Worm (Caenorhabditis elegans) whole organism, young adult: ENCODE results near the gene str-61.

Source experiments
- B0261.1 ChIP-seq: sonication (generic microtip); optimal IDR thresholded peaks from 2 replicates; lab custom pipeline; 2016; ENCODE audit warnings: mild to moderate bottlenecking, missing genetic modification characterization, moderate library complexity, missing compliant biosample characterization
- C06A6.2 ChIP-seq: fragments of 200-800 bp; sonication (Bioruptor generic); conservative IDR thresholded peaks from 2 replicates; pipeline ENCODE4 v1.3.6; 2022; ENCODE audit warnings: missing genetic modification characterization, missing compliant biosample characterization
- F10E7.11 ChIP-seq: sonication (generic microtip); optimal IDR thresholded peaks from 2 replicates; lab custom pipeline; 2017; ENCODE audit warnings: mild to moderate bottlenecking, missing genetic modification characterization, moderate library complexity, missing compliant biosample characterization
- F39B2.1 ChIP-seq: fragments of 200-800 bp; sonication (Bioruptor generic); IDR thresholded peaks from 2 replicates; pipeline ENCODE4 v1.3.6; 2022; ENCODE audit warnings: missing genetic modification reagents, missing genetic modification characterization, missing compliant biosample characterization
- F49E8.2 ChIP-seq: sonication (generic microtip); optimal IDR thresholded peaks from 3 replicates; lab custom pipeline; 2017; ENCODE audit warnings: missing genetic modification characterization, mild to moderate bottlenecking, missing compliant biosample characterization, antibody characterized with exemption, moderate library complexity; ENCODE audit not compliant: insufficient read depth
- K12H6.12 ChIP-seq: fragments of 200-800 bp; sonication (Bioruptor generic); optimal IDR thresholded peaks from 2 replicates; lab custom pipeline; 2018; ENCODE audit warnings: mild to moderate bottlenecking, missing genetic modification characterization, missing compliant biosample characterization
- Y53F4B.3 ChIP-seq: fragments of 200-800 bp; sonication (Bioruptor generic); IDR thresholded peaks from 2 replicates; pipeline ENCODE4 v1.3.6; 2022; ENCODE audit warnings: missing genetic modification reagents, missing genetic modification characterization, missing compliant biosample characterization
- Y56A3A.18 ChIP-seq: fragments of 200-800 bp; sonication (Bioruptor generic); IDR thresholded peaks from 2 replicates; pipeline ENCODE4 v1.3.6; 2022; ENCODE audit warnings: missing genetic modification reagents, missing genetic modification characterization, missing compliant biosample characterization
- Y95B8A.8 ChIP-seq: fragments of 200-800 bp; sonication (Bioruptor generic); IDR thresholded peaks from 2 replicates; pipeline ENCODE4 v1.3.6; 2022; ENCODE audit warnings: missing genetic modification reagents, missing genetic modification characterization, missing compliant biosample characterization
- ZK185.1 ChIP-seq: sonication (generic microtip); optimal IDR thresholded peaks from 2 replicates; lab custom pipeline; 2016; ENCODE audit warnings: mild to moderate bottlenecking, missing genetic modification characterization, missing compliant biosample characterization; ENCODE audit not compliant: poor library complexity, severe bottlenecking
- akir-1 ChIP-seq: fragments of 200-800 bp; sonication (Bioruptor generic); optimal IDR thresholded peaks from 2 replicates; lab custom pipeline; 2018; ENCODE audit warnings: mild to moderate bottlenecking, missing genetic modification characterization, moderate library complexity, missing compliant biosample characterization
- aptf-2 ChIP-seq: fragments of 200-800 bp; sonication (Bioruptor generic); conservative IDR thresholded peaks from 2 replicates; pipeline ENCODE4 v1.3.6; 2022; ENCODE audit warnings: missing genetic modification reagents, missing genetic modification characterization, missing compliant biosample characterization
- atf-7 ChIP-seq: sonication (generic microtip); optimal IDR thresholded peaks from 2 replicates; lab custom pipeline; 2017; ENCODE audit warnings: mild to moderate bottlenecking, missing genetic modification characterization, missing compliant biosample characterization
- bed-2 ChIP-seq: fragments of 200-800 bp; sonication (Bioruptor generic); IDR thresholded peaks from 2 replicates; pipeline ENCODE4 v1.3.6; 2022; ENCODE audit warnings: missing genetic modification reagents, missing genetic modification characterization, missing compliant biosample characterization
- ccch-3 ChIP-seq: fragments of 200-800 bp; sonication (Bioruptor generic); optimal IDR thresholded peaks from 2 replicates; lab custom pipeline; 2018; ENCODE audit warnings: mild to moderate bottlenecking, missing genetic modification characterization, missing compliant biosample characterization
- ceh-40 ChIP-seq: fragments of 200-800 bp; sonication (Bioruptor generic); IDR thresholded peaks from 2 replicates; pipeline ENCODE4 v1.3.6; 2022; ENCODE audit warnings: missing genetic modification characterization, missing compliant biosample characterization
- ceh-58 ChIP-seq: fragments of 200-800 bp; sonication (Bioruptor generic); IDR thresholded peaks from 2 replicates; pipeline ENCODE4 v1.3.6; 2022; ENCODE audit warnings: missing genetic modification characterization, missing compliant biosample characterization
- ceh-79 ChIP-seq: sonication (generic microtip); optimal IDR thresholded peaks from 2 replicates; lab custom pipeline; 2017; ENCODE audit warnings: mild to moderate bottlenecking, missing genetic modification characterization, missing compliant biosample characterization
- ceh-91 ChIP-seq: fragments of 200-800 bp; sonication (Bioruptor generic); IDR thresholded peaks from 2 replicates; pipeline ENCODE4 v1.3.6; 2022; ENCODE audit warnings: missing genetic modification reagents, missing genetic modification characterization, missing compliant biosample characterization
- chd-7 ChIP-seq: sonication (generic microtip); optimal IDR thresholded peaks from 2 replicates; lab custom pipeline; 2016; ENCODE audit warnings: mild to moderate bottlenecking, missing genetic modification characterization, moderate library complexity, missing compliant biosample characterization
- die-1 ChIP-seq: sonication (generic microtip); optimal IDR thresholded peaks from 2 replicates; lab custom pipeline; 2016; ENCODE audit warnings: missing genotype, mild to moderate bottlenecking, missing genetic modification characterization, missing compliant biosample characterization
- efl-1 ChIP-seq: fragments of 150-350 bp; optimal IDR thresholded peaks from 2 replicates; lab custom pipeline; 2014; ENCODE audit warnings: missing biosample characterization, missing genetic modification reagents, missing genetic modification characterization
- ets-4 ChIP-seq: fragments of 200-800 bp; sonication (Bioruptor generic); optimal IDR thresholded peaks from 2 replicates; lab custom pipeline; 2018; ENCODE audit warnings: mild to moderate bottlenecking, missing genetic modification characterization, missing compliant biosample characterization
- lin-35 ChIP-seq, 3 experiments: fragments of 150-350 bp in 2 of 3; sonication (generic microtip) in 1 of 3; optimal IDR thresholded peaks; 2 replicates each; lab custom pipeline; 2014 to 2018; ENCODE audit warnings: missing biosample characterization in 3 of 3, missing genetic modification characterization in 3 of 3, missing genetic modification reagents in 3 of 3
- lin-40 ChIP-seq: sonication (generic microtip); optimal IDR thresholded peaks from 2 replicates; lab custom pipeline; 2016; ENCODE audit warnings: missing genetic modification characterization, mild to moderate bottlenecking, missing compliant biosample characterization, missing genotype, missing genetic modification reagents
- lin-54 ChIP-seq: fragments of 200-800 bp; sonication (Bioruptor generic); optimal IDR thresholded peaks from 2 replicates; lab custom pipeline; 2018; ENCODE audit warnings: mild to moderate bottlenecking, missing genetic modification characterization, missing compliant biosample characterization
- lir-1 ChIP-seq: fragments of 200-800 bp; sonication (Bioruptor generic); conservative IDR thresholded peaks from 2 replicates; pipeline ENCODE4 v1.3.6; 2022; ENCODE audit warnings: missing genetic modification reagents, missing genetic modification characterization, missing compliant biosample characterization
- lsl-1 ChIP-seq: fragments of 200-800 bp; sonication (Bioruptor generic); optimal IDR thresholded peaks from 2 replicates; lab custom pipeline; 2018; ENCODE audit warnings: mild to moderate bottlenecking, missing genetic modification characterization, moderate library complexity, missing compliant biosample characterization
- madf-3 ChIP-seq: fragments of 200-800 bp; sonication (Bioruptor generic); IDR thresholded peaks from 2 replicates; pipeline ENCODE4 v1.3.6; 2022; ENCODE audit warnings: missing genetic modification reagents, missing genetic modification characterization, missing compliant biosample characterization
- madf-8 ChIP-seq: fragments of 200-800 bp; sonication (Bioruptor generic); conservative IDR thresholded peaks from 2 replicates; pipeline ENCODE4 v1.3.6; 2022; ENCODE audit warnings: missing genetic modification reagents, missing genetic modification characterization, missing compliant biosample characterization
- mel-28 ChIP-seq: sonication (generic microtip); optimal IDR thresholded peaks from 2 replicates; lab custom pipeline; 2016; ENCODE audit warnings: borderline replicate concordance, mild to moderate bottlenecking, missing genetic modification characterization, missing compliant biosample characterization
- nhr-120 ChIP-seq: fragments of 200-800 bp; sonication (Bioruptor generic); IDR thresholded peaks from 2 replicates; pipeline ENCODE4 v1.3.6; 2022; ENCODE audit warnings: missing genetic modification characterization, missing compliant biosample characterization
- nhr-80 ChIP-seq: sonication (generic microtip); optimal IDR thresholded peaks from 2 replicates; lab custom pipeline; 2016; ENCODE audit warnings: missing genetic modification characterization, missing compliant biosample characterization
- nhr-90 ChIP-seq: sonication (generic microtip); optimal IDR thresholded peaks from 2 replicates; lab custom pipeline; 2016; ENCODE audit warnings: missing genotype, mild to moderate bottlenecking, missing genetic modification characterization, missing compliant biosample characterization
- somi-1 ChIP-seq: fragments of 200-800 bp; sonication (Bioruptor generic); optimal IDR thresholded peaks from 2 replicates; lab custom pipeline; 2018; ENCODE audit warnings: mild to moderate bottlenecking, missing genetic modification characterization, missing compliant biosample characterization
- sptf-2 ChIP-seq: fragments of 200-800 bp; sonication (Bioruptor generic); optimal IDR thresholded peaks from 2 replicates; lab custom pipeline; 2018; ENCODE audit warnings: mild to moderate bottlenecking, missing genetic modification characterization, missing compliant biosample characterization
- unc-62 ChIP-seq: fragments of 150-350 bp; optimal IDR thresholded peaks from 2 replicates; lab custom pipeline; 2014; ENCODE audit warnings: missing biosample characterization, missing genetic modification reagents, missing genetic modification characterization

Gene str-61

DNA sequence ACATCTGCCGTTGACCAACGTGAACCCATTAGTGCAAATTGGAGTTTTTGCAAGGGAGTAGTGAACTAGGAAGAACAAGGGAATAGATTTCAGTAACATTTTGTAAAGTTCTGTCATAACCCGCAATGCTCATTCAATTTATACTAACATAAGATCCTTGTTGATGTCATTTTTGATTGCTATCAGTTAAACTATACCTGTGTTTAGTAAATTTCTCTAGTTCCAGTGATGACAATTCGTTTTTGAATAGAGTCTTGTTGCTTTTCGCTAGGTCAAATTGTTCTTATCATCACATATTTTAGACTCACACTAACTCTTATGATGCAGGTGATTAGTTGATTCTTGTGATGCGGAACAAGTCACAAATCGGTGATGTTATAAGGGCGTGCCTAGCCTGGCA lies 35.5 kb upstream of the str-61 start, which contains the start of gene clec-9 (continued):
- TF ChIP-seq Y56A3A.18 (GFP tag; lab: Robert Waterston, UW) (no peak), lsl-1 (GFP tag; lab: Kevin White, UChicago) (no peak), nhr-80 (no peak), F10E7.11 (tag; lab: Kevin White, UChicago) (no peak), Y53F4B.3 (GFP tag; lab: Robert Waterston, UW) (no peak), madf-8 (GFP tag; lab: Robert Waterston, UW) (no peak), lin-35 (GFP tag; optimal IDR thresholded peaks at IDR 0.05; lab: Kevin White, UChicago) (no peak)

DNA sequence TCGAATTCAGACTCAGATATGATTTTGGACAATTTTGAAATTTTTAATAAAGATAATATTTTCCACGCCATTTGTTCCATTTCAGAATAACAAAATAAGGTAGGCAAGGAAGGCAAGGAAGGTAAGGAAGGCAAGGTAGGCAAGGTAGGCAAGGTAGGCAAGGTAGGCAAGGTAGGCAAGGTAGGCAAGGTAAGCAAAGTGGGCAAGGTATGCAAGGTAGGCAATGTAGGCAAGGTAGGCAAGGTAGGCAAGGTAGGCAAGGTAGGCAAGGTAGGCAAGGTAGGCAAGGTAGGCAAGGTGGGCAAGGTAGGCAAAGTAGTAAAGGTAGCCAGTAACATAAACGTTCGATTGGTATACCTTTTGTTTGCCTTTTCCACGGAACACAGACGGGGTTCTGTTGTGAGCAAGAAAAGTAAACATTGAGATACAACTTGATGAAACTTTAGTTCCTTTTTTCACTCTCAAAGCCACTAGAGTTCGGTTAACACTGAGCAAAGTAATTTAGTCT lies 28.7 kb upstream of the str-61 start, which contains the start of gene Y70C5C.1:
Gene Y70C5C.1 (plus strand): TSS at position 458 of the 508 bp plus-strand sequence.
- TF ChIP-seq madf-3 (GFP tag; lab: Robert Waterston, UW), result 0 out of 2 replicates have a peak, but pooled peaks have one; percentile 7
- TF ChIP-seq ceh-79 (tag; lab: Kevin White, UChicago), result no peak

DNA sequence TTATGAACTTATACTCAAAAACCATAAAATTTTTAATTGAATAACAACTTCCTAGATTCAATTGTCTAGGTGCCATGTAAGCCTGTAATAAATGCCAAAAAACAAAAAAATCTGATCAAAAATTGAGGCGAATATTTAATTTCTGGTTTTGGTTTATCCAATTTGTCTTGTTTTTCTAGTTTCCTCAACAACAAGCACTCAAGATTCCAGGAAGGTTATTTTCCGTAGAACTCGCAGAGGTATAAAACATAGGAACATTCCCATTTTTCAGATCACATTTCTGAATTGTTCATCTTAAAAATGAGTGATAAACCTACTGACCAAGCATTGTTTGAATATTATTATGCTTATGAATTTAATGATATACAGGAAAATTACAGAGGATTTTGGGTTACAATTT lies 26.1 kb upstream of the str-61 start, which contains the start of gene srw-41:
Gene srw-41 (plus strand): TSS at position 301 of the 400 bp plus-strand sequence.
- TF ChIP-seq efl-1 (GFP tag; lab: Kevin White, UChicago) (no peak), K12H6.12 (tag; lab: Kevin White, UChicago) (no peak), nhr-120 (GFP tag; lab: Robert Waterston, UW) (no peak), ccch-3 (no peak), ets-4 (no peak), unc-62 (GFP tag; lab: Kevin White, UChicago) (no peak), chd-7 (tag; lab: Kevin White, UChicago) (no peak), atf-7 (no peak), C06A6.2 (no peak), F49E8.2 (tag; lab: Kevin White, UChicago) (no peak), B0261.1 (tag; lab: Kevin White, UChicago) (no peak), mel-28 (tag; lab: Kevin White, UChicago) (no peak), ZK185.1 (tag; lab: Kevin White, UChicago) (no peak), Y95B8A.8 (GFP tag; lab: Robert Waterston, UW) (no peak), F10E7.11 (tag; lab: Kevin White, UChicago) (no peak), bed-2 (GFP tag; lab: Robert Waterston, UW) (no peak)
- TF ChIP-seq, all 124 proteins: peak for 0

DNA sequence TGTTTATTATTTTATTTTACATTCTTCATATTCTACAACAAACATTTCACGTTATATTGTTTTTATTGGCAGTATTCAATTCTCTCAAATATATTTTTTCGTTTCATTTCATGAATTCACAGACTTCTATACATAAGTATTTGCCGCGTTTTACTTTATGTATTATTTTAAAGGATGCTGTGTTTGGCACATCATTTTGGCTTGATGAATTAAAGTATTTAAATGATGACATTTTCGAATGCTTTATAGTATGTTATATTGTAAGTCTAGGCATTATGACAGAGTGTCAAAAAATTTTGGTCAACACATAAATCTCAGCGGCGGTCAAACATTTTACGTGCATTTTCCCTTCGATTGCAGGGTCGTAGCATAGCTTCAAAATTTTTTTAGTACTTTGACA lies 24.4 kb upstream of the str-61 start:
- TF ChIP-seq somi-1 (GFP tag; lab: Kevin White, UChicago), result no peak
- TF ChIP-seq lir-1 (GFP tag; lab: Robert Waterston, UW), result no peak
- no peak for TF ChIP-seq sptf-2 (GFP tag; lab: Kevin White, UChicago)
- no peak for TF ChIP-seq ceh-91 (GFP tag; lab: Robert Waterston, UW)
- TF ChIP-seq aptf-2, result no peak
- TF ChIP-seq ceh-40 (GFP tag; lab: Robert Waterston, UW), result no peak
- TF ChIP-seq ceh-58 (GFP tag; lab: Robert Waterston, UW), result no peak
- no peak for TF ChIP-seq die-1 (tag; lab: Kevin White, UChicago)
- TF ChIP-seq Y95B8A.8 (GFP tag; lab: Robert Waterston, UW), result no peak
- no peak for TF ChIP-seq akir-1 (GFP tag; lab: Kevin White, UChicago)
- TF ChIP-seq lin-54 (GFP tag; lab: Kevin White, UChicago), result no peak
- TF ChIP-seq lin-40 (tag; lab: Kevin White, UChicago), result no peak
- no peak for TF ChIP-seq F39B2.1
- no peak for TF ChIP-seq nhr-90 (tag; lab: Kevin White, UChicago)
